Fruit fly (Drosophila melanogaster): ENCODE data around the gene Pli.

Pli gene

DNA sequence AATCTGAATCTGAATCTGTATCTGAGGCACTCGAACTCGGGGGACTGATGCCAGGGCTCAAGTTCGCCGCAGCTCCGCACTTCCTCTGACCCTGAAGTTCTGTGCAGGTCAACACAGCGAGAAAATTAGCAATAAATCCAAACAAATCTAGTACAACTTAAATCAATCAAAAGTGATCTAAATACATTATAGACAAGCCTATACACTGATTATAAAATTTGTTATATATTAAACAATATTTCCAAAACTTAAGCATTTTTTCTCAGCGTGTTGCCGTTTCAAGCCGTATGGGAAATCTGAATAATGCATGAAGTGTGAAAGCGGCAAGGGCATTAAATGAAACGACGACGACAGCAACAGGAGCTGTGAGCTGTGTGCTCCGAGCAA, 25.2 kb upstream of the Pli start (continued):
- TF ChIP-seq CG11723 (GFP tag; optimal IDR thresholded peaks at IDR 0.05) (no peak), Oli (tag; optimal IDR thresholded peaks at IDR 0.05) (peak; percentile 21), ranshi (GFP tag; IDR thresholded peaks at IDR 0.05) (peak; percentile 38; the same call in 1 of the 2 replicates), tgo (GFP tag; IDR thresholded peaks at IDR 0.05) (no peak), lmd (GFP tag; IDR thresholded peaks at IDR 0.05) (peak; percentile 54), Max (GFP tag; optimal IDR thresholded peaks at IDR 0.05) (no peak), H2.0 (GFP tag; IDR thresholded peaks at IDR 0.05) (peak; percentile 51; the same call in 1 of the 2 replicates), C15 (GFP tag; IDR thresholded peaks at IDR 0.05) (no peak), CG9932 (GFP tag; IDR thresholded peaks at IDR 0.05) (peak; percentile 57), PHDP (tag; optimal IDR thresholded peaks at IDR 0.05) (peak; percentile 5), CG4424 (GFP tag; optimal IDR thresholded peaks at IDR 0.05) (peak; percentile 41), Dek (tag; optimal IDR thresholded peaks at IDR 0.05) (peak; percentile 2), phol (tag; optimal IDR thresholded peaks at IDR 0.05) (peak; percentile 20), CG15479 (GFP tag; optimal IDR thresholded peaks at IDR 0.05) (no peak), Ssrp (tag; optimal IDR thresholded peaks at IDR 0.05) (peak; percentile 12), Fer1 (GFP tag; optimal IDR thresholded peaks at IDR 0.05) (peak; percentile 57), CG9817 (tag; optimal IDR thresholded peaks at IDR 0.05) (no peak), Xbp1 (GFP tag; optimal IDR thresholded peaks at IDR 0.05) (peak; percentile 26), E2f2 (GFP tag; IDR thresholded peaks at IDR 0.05) (no peak), CG11398 (GFP tag; optimal IDR thresholded peaks at IDR 0.05) (no peak), CG17829 (tag; optimal IDR thresholded peaks at IDR 0.05) (peak; percentile 2), CG1603 (tag; optimal IDR thresholded peaks at IDR 0.05) (peak; percentile 58), Mes4 (GFP tag; optimal IDR thresholded peaks at IDR 0.05) (no peak), slbo (GFP tag; IDR thresholded peaks at IDR 0.05) (peak; percentile 34; the same call in 1 of the 2 replicates), CG7928 (GFP tag; optimal IDR thresholded peaks at IDR 0.05) (no peak), row (GFP tag; IDR thresholded peaks at IDR 0.05) (peak; percentile 52; the same call in 2 of the 3 replicates), lbe (GFP tag; optimal IDR thresholded peaks at IDR 0.05) (peak; percentile 93), Hmx (GFP tag; optimal IDR thresholded peaks at IDR 0.05) (no peak), ken (GFP tag; IDR thresholded peaks at IDR 0.05) (no peak), MBD-R2 (GFP tag; IDR thresholded peaks at IDR 0.05) (no peak), Ets97D (GFP tag; optimal IDR thresholded peaks at IDR 0.05) (no peak), CrebB (tag; optimal IDR thresholded peaks at IDR 0.05) (no peak), CG11456 (GFP tag; IDR thresholded peaks at IDR 0.05) (0 out of 3 replicates have a peak, but pooled peaks have one; percentile 33), lab (GFP tag; optimal IDR thresholded peaks at IDR 0.05) (peak; percentile 50), Ravus (GFP tag; IDR thresholded peaks at IDR 0.05) (peak; percentile 19; the same call in 1 of the 2 replicates), CG18619 (GFP tag; optimal IDR thresholded peaks at IDR 0.05) (no peak), chm (GFP tag; IDR thresholded peaks at IDR 0.05) (no peak), otp (GFP tag; IDR thresholded peaks at IDR 0.05) (0 out of 3 replicates have a peak, but pooled peaks have one; percentile 45), dan (GFP tag; IDR thresholded peaks at IDR 0.05) (no peak), abd-A (tag; optimal IDR thresholded peaks at IDR 0.05) (no peak), NC2β (GFP tag; optimal IDR thresholded peaks at IDR 0.05) (no peak), CG30403 (GFP tag; optimal IDR thresholded peaks at IDR 0.05) (peak; percentile 48), ato (GFP tag; IDR thresholded peaks at IDR 0.05; ENCODE audit: partially characterized antibody) (no peak), CG14050 (GFP tag; IDR thresholded peaks at IDR 0.05) (no peak), Drgx (GFP tag; IDR thresholded peaks at IDR 0.05) (peak; percentile 49), corto (GFP tag; optimal IDR thresholded peaks at IDR 0.05) (peak; percentile 91), Fer2 (tag; optimal IDR thresholded peaks at IDR 0.05) (no peak), CG7839 (tag; optimal IDR thresholded peaks at IDR 0.05) (peak; percentile 49), Dip3 (GFP tag; optimal IDR thresholded peaks at IDR 0.05) (peak; percentile 18), CG7556 (GFP tag; optimal IDR thresholded peaks at IDR 0.05) (peak; percentile 41), CG11247 (GFP tag; IDR thresholded peaks at IDR 0.05) (no peak), rib (GFP tag; IDR thresholded peaks at IDR 0.05) (no peak)

Data from whole organism, embryonic.